Worm (Caenorhabditis elegans) whole organism, midembryonic: ENCODE results near the gene mrps-18C.

Experiments used
- med-1 ChIP-seq: sonication (generic microtip); optimal IDR thresholded peaks from 2 replicates; lab custom pipeline; 2017; ENCODE audit warnings: missing genetic modification characterization, mild to moderate bottlenecking, missing compliant biosample characterization, antibody characterized with exemption, missing genetic modification reagents; ENCODE audit not compliant: insufficient read depth
- ztf-23 ChIP-seq: fragments of 200-800 bp; sonication (Bioruptor generic); IDR thresholded peaks from 2 replicates; pipeline ENCODE4 v1.3.6; 2022; ENCODE audit warnings: missing genetic modification reagents, missing genetic modification characterization, missing compliant biosample characterization

- TF ChIP-seq med-1, result no peak
- TF ChIP-seq ztf-23 (GFP tag; lab: Robert Waterston, UW), result peak; percentile 69; the same call in 1 of the 2 replicates
Measured at ce11 chrIII:4947352-4947751, 12.0 kb downstream of the mrps-18C start.
